Worm (Caenorhabditis elegans): ENCODE results near the gene hpo-31.

hpo-31 gene

ce11 chrV:13808462-13808867 lies 14.4 kb upstream of the hpo-31 start (continued):
- TF ChIP-seq eyg-1 (tag; optimal IDR thresholded peaks at IDR 0.05) (no peak), fkh-10 (GFP tag; optimal IDR thresholded peaks at IDR 0.05) (no peak), dmd-4 (tag; optimal IDR thresholded peaks at IDR 0.05; ENCODE audit: borderline replicate concordance) (no peak), T23F11.4 (GFP tag; optimal IDR thresholded peaks at IDR 0.05) (no peak), pag-3 (tag; optimal IDR thresholded peaks at IDR 0.05; ENCODE audit: borderline replicate concordance) (no peak), unc-55 (GFP tag; optimal IDR thresholded peaks at IDR 0.05) (peak; percentile 36), ceh-34 (tag; optimal IDR thresholded peaks at IDR 0.05) (peak; percentile 81), npax-4 (tag; optimal IDR thresholded peaks at IDR 0.05) (no peak), ceh-31 (tag; optimal IDR thresholded peaks at IDR 0.05) (peak; percentile 77), unc-3 (GFP tag; conservative IDR thresholded peaks at IDR 0.05) (no peak), unc-3 (tag; optimal IDR thresholded peaks at IDR 0.05) (no peak), ceh-9 (tag; optimal IDR thresholded peaks at IDR 0.05) (no peak), hlh-15 (tag; optimal IDR thresholded peaks at IDR 0.05) (no peak), ceh-48 (tag; optimal IDR thresholded peaks at IDR 0.05) (no peak), nhr-232 (tag; optimal IDR thresholded peaks at IDR 0.05) (no peak), pqm-1 (tag; optimal IDR thresholded peaks at IDR 0.05) (no peak), C08G9.2 (tag; optimal IDR thresholded peaks at IDR 0.05) (no peak), ama-1 (optimal IDR thresholded peaks at IDR 0.05) (no peak), gmeb-2 (tag; optimal IDR thresholded peaks at IDR 0.05) (no peak), zip-5 (tag; optimal IDR thresholded peaks at IDR 0.05) (no peak), dve-1 (tag; optimal IDR thresholded peaks at IDR 0.05) (no peak), fax-1 (tag; optimal IDR thresholded peaks at IDR 0.05) (no peak), ztf-16 (tag; optimal IDR thresholded peaks at IDR 0.05) (no peak), nfya-1 (tag; optimal IDR thresholded peaks at IDR 0.05) (peak; percentile 79), ahr-1 (tag; optimal IDR thresholded peaks at IDR 0.05) (no peak), nhr-11 (tag; optimal IDR thresholded peaks at IDR 0.05) (no peak), madf-2 (tag; optimal IDR thresholded peaks at IDR 0.05) (no peak), tbx-7 (tag; optimal IDR thresholded peaks at IDR 0.05) (no peak), ceh-2 (tag; optimal IDR thresholded peaks at IDR 0.05) (peak; percentile 42), lim-6 (tag; optimal IDR thresholded peaks at IDR 0.05) (no peak), tbx-2 (tag; optimal IDR thresholded peaks at IDR 0.05) (peak; percentile 82), F13H6.1 (tag; optimal IDR thresholded peaks at IDR 0.05) (peak; percentile 33), hlh-30 (tag; optimal IDR thresholded peaks at IDR 0.05; ENCODE audit: insufficient read depth) (peak; percentile 59), ceh-18 (tag; optimal IDR thresholded peaks at IDR 0.05) (peak; percentile 72), pat-9 (tag; optimal IDR thresholded peaks at IDR 0.05) (no peak), ceh-45 (GFP tag; IDR thresholded peaks at IDR 0.05) (no peak), ref-2 (tag; optimal IDR thresholded peaks at IDR 0.05) (peak; percentile 75), fkh-6 (tag; optimal IDR thresholded peaks at IDR 0.05) (no peak), K09A11.1 (tag; optimal IDR thresholded peaks at IDR 0.05; ENCODE audit: insufficient read depth) (no peak), unc-42 (tag; optimal IDR thresholded peaks at IDR 0.05) (peak; percentile 53), hlh-8 (tag; optimal IDR thresholded peaks at IDR 0.05) (peak; percentile 44), ets-4 (tag; optimal IDR thresholded peaks at IDR 0.05) (no peak), hlh-13 (GFP tag; optimal IDR thresholded peaks at IDR 0.05) (no peak), hlh-6 (tag; optimal IDR thresholded peaks at IDR 0.05) (no peak), lin-11 (tag; optimal IDR thresholded peaks at IDR 0.05) (no peak), C38D4.7 (GFP tag; optimal IDR thresholded peaks at IDR 0.05) (no peak), rnt-1 (tag; optimal IDR thresholded peaks at IDR 0.05) (peak; percentile 39), pha-2 (tag; optimal IDR thresholded peaks at IDR 0.05) (no peak), ceh-19 (GFP tag; optimal IDR thresholded peaks at IDR 0.05) (no peak), ceh-30 (tag; optimal IDR thresholded peaks at IDR 0.05) (peak; percentile 9), syd-9 (tag; optimal IDR thresholded peaks at IDR 0.05) (peak; percentile 50), pros-1 (tag; optimal IDR thresholded peaks at IDR 0.05) (peak; percentile 49)
